Fruit fly (Drosophila melanogaster) whole organism, adult: ENCODE results near the gene RabGGTb.

Experiments
- CG12768 ChIP-seq: fragments of 200-800 bp; sonication (Bioruptor generic); optimal IDR thresholded peaks from 2 replicates; lab custom pipeline; 2017; ENCODE audit warnings: missing biosample characterization, missing genetic modification characterization, mild to moderate bottlenecking, moderate library complexity, missing genetic modification reagents
- CG14711 ChIP-seq: fragments of 200-800 bp; sonication (Bioruptor generic); optimal IDR thresholded peaks from 2 replicates; lab custom pipeline; 2018; ENCODE audit warnings: missing biosample characterization, mild to moderate bottlenecking, missing genetic modification characterization, moderate library complexity
- CG1620 ChIP-seq: fragments of 200-800 bp; sonication (Bioruptor generic); optimal IDR thresholded peaks from 2 replicates; lab custom pipeline; 2016; ENCODE audit warnings: missing biosample characterization, missing genetic modification characterization
- CG7045 ChIP-seq: fragments of 200-800 bp; sonication (Bioruptor generic); optimal IDR thresholded peaks from 2 replicates; lab custom pipeline; 2017; ENCODE audit warnings: missing biosample characterization, mild to moderate bottlenecking, missing genetic modification characterization
- CG7101 ChIP-seq: fragments of 200-800 bp; sonication (Bioruptor generic); optimal IDR thresholded peaks from 2 replicates; lab custom pipeline; 2018; ENCODE audit warnings: missing biosample characterization, mild to moderate bottlenecking, missing genetic modification characterization, moderate library complexity
- Crg-1 ChIP-seq: fragments of 200-800 bp; sonication (Bioruptor generic); optimal IDR thresholded peaks from 2 replicates; lab custom pipeline; 2016; ENCODE audit warnings: missing biosample characterization, missing genetic modification characterization
- Hr96 ChIP-seq: fragments of 200-800 bp; sonication (Bioruptor generic); optimal IDR thresholded peaks from 2 replicates; lab custom pipeline; 2016; ENCODE audit warnings: missing biosample characterization, missing genetic modification characterization
- kay ChIP-seq: fragments of 200-800 bp; sonication (Bioruptor generic); peaks from one replicate; lab custom pipeline; 2016; ENCODE audit warnings: missing biosample characterization, missing genetic modification characterization, borderline replicate concordance
- tj ChIP-seq: fragments of 200-800 bp; sonication (Bioruptor generic); optimal IDR thresholded peaks from 3 replicates; lab custom pipeline; 2017; ENCODE audit warnings: missing biosample characterization, mild to moderate bottlenecking, missing genetic modification characterization, moderate library complexity

dm6 chr2L:2844413-2844812 is 34.5 kb upstream of the RabGGTb start, which contains the start of gene CG18558:
- TF ChIP-seq Hr96 (GFP tag; lab: Kevin White, UChicago) (no peak), Crg-1 (GFP tag; lab: Kevin White, UChicago) (no peak), kay (GFP tag; lab: Kevin White, UChicago) (no peak), CG1620 (GFP tag; lab: Kevin White, UChicago) (no peak), CG12768 (GFP tag; lab: Kevin White, UChicago) (no peak), CG7101 (tag; lab: Kevin White, UChicago) (no peak), CG14711 (tag; lab: Kevin White, UChicago) (no peak), tj (GFP tag; lab: Kevin White, UChicago) (no peak), CG7045 (GFP tag; lab: Kevin White, UChicago) (no peak)
